Worm (Caenorhabditis elegans): ENCODE data around the gene tps-1.

The tps-1 gene

DNA sequence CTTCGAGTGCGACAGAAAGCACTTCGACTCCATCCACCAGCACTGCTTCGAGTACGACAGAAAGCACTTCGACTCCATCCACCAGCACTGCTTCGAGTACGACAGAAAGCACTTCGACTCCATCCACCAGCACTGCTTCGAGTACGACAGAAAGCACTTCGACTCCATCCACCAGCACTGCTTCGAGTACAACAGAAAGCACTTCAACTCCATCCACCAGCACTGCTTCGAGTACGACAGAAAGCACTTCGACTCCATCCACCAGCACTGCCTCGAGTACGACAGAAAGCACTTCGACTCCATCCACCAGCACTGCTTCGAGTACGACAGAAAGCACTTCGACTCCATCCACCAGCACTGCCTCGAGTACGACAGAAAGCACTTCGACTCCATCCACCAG lies 27.1 kb downstream of the tps-1 start:
- peak; percentile 53 for TF ChIP-seq lim-7 (GFP tag; IDR thresholded peaks at IDR 0.05)

DNA sequence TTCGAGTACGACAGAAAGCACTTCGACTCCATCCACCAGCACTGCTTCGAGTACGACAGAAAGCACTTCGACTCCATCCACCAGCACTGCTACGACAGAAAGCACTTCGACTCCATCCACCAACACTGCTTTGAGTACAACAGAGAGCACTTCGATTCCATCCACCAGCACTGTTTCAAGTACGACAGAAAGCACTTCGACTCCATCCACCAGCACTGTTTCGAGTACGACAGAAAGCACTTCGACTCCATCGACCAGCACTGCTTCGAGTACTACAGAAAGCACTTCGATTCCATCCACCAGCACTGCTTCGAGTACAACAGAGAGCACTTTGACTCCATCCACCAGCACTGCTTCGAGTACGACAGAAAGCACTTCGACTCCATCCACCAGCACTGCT lies 29.1 kb downstream of the tps-1 start:
- TF ChIP-seq D1046.2 (GFP tag; IDR thresholded peaks at IDR 0.05) (peak; percentile 72; the same call in 1 of the 2 replicates), F44E2.7 (GFP tag; IDR thresholded peaks at IDR 0.05) (peak; percentile 56; the same call in 1 of the 2 replicates), saeg-2 (GFP tag; IDR thresholded peaks at IDR 0.05) (0 out of 2 replicates have a peak, but pooled peaks have one; percentile 61), php-3 (GFP tag; IDR thresholded peaks at IDR 0.05) (peak; percentile 69), set-16 (GFP tag; IDR thresholded peaks at IDR 0.05) (peak; percentile 32; the same call in 1 of the 2 replicates), vab-7 (GFP tag; IDR thresholded peaks at IDR 0.05) (peak; percentile 29; the same call in 1 of the 2 replicates)

DNA sequence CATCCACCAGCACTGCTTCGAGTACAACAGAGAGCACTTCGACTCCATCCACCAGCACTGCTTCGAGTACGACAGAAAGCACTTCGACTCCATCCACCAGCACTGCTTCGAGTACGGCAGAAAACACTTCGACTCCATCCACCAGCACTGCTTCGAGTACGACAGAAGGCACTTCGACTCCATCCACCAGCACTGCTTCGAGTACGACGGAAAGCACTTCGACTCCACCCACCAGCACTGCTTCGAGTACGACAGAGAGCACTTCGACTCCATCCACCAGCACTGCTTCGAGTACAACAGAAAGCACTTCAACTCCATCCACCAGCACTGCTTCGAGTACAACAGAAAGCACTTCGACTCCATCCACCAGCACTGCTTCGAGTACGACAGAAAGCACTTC lies 29.7 kb downstream of the tps-1 start:
- TF ChIP-seq F44E2.7 (GFP tag; IDR thresholded peaks at IDR 0.05) (peak; percentile 84), dmd-8 (GFP tag; IDR thresholded peaks at IDR 0.05) (peak; percentile 79), egl-43 (GFP tag; IDR thresholded peaks at IDR 0.05) (peak; percentile 73), tag-97 (GFP tag; IDR thresholded peaks at IDR 0.05) (0 out of 2 replicates have a peak, but pooled peaks have one; percentile 60), ceh-44 (GFP tag; IDR thresholded peaks at IDR 0.05) (peak; percentile 2; the same call in 1 of the 2 replicates), set-16 (GFP tag; IDR thresholded peaks at IDR 0.05) (peak; percentile 60), ctbp-1 (GFP tag; IDR thresholded peaks at IDR 0.05) (0 out of 2 replicates have a peak, but pooled peaks have one; percentile 30), nhr-41 (GFP tag; IDR thresholded peaks at IDR 0.05) (peak; percentile 29; the same call in 1 of the 2 replicates), madf-5 (GFP tag; IDR thresholded peaks at IDR 0.05) (peak; percentile 29 to 71; a peak in 3 of 4 replicates), snpc-1.2 (GFP tag; IDR thresholded peaks at IDR 0.05) (peak; percentile 62; the same call in 1 of the 2 replicates), lim-7 (GFP tag; IDR thresholded peaks at IDR 0.05) (0 out of 2 replicates have a peak, but pooled peaks have one; percentile 61), Y75B8A.6 (GFP tag; IDR thresholded peaks at IDR 0.05) (0 out of 2 replicates have a peak, but pooled peaks have one; percentile 50), madf-9 (GFP tag; conservative IDR thresholded peaks at IDR 0.05) (peak; percentile 42; the same call in 1 of the 2 replicates), ZK337.2 (GFP tag; IDR thresholded peaks at IDR 0.05) (peak; percentile 50), D1046.2 (GFP tag; IDR thresholded peaks at IDR 0.05) (peak; percentile 71), saeg-2 (GFP tag; IDR thresholded peaks at IDR 0.05) (0 out of 2 replicates have a peak, but pooled peaks have one; percentile 41), mdt-29 (GFP tag; IDR thresholded peaks at IDR 0.05) (peak; percentile 56; the same call in 1 of the 2 replicates), dmd-9 (GFP tag; IDR thresholded peaks at IDR 0.05) (peak; percentile 9; the same call in 1 of the 2 replicates), php-3 (GFP tag; IDR thresholded peaks at IDR 0.05) (peak; percentile 26; the same call in 1 of the 2 replicates), nhr-42 (GFP tag; IDR thresholded peaks at IDR 0.05) (peak; percentile 53; the same call in 1 of the 2 replicates)

DNA sequence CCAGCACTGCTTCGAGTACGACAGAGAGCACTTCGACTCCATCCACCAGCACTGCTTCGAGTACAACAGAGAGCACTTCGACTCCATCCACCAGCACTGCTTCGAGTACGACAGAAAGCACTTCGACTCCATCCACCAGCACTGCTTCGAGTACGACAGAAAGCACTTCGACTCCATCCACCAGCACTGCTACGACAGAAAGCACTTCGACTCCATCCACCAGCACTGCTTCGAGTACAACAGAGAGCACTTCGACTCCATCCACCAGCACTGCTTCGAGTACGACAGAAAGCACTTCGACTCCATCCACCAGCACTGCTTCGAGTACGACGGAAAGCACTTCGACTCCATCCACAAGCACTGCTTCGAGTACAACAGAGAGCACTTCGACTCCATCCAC lies 31.8 kb downstream of the tps-1 start:
- peak; percentile 74; the same call in 1 of the 2 replicates for TF ChIP-seq nhr-42 (GFP tag; IDR thresholded peaks at IDR 0.05)
- TF ChIP-seq F26F4.8 (GFP tag; conservative IDR thresholded peaks at IDR 0.05), result peak; percentile 95
- 0 out of 2 replicates have a peak, but pooled peaks have one; percentile 9 for TF ChIP-seq ctbp-1 (GFP tag; IDR thresholded peaks at IDR 0.05)
- TF ChIP-seq madf-9 (GFP tag; conservative IDR thresholded peaks at IDR 0.05), result peak; percentile 82; the same call in 1 of the 2 replicates
- TF ChIP-seq zip-11 (GFP tag; IDR thresholded peaks at IDR 0.05), result peak; percentile 84; the same call in 1 of the 2 replicates
- TF ChIP-seq php-3 (GFP tag; IDR thresholded peaks at IDR 0.05), result peak; percentile 70
- peak; percentile 68; the same call in 1 of the 2 replicates for TF ChIP-seq saeg-2 (GFP tag; IDR thresholded peaks at IDR 0.05)
- TF ChIP-seq dmd-8 (GFP tag; IDR thresholded peaks at IDR 0.05), result peak; percentile 67; the same call in 1 of the 2 replicates
- TF ChIP-seq mxl-2 (GFP tag; conservative IDR thresholded peaks at IDR 0.05), result peak; percentile 90
- TF ChIP-seq set-16 (GFP tag; IDR thresholded peaks at IDR 0.05), result peak; percentile 62
- peak; percentile 92; the same call in 1 of the 2 replicates for TF ChIP-seq Y105C5A.15 (GFP tag; IDR thresholded peaks at IDR 0.05)
- peak; percentile 38; the same call in 1 of the 2 replicates for TF ChIP-seq tra-1 (GFP tag; IDR thresholded peaks at IDR 0.05)
- peak; percentile 92 for TF ChIP-seq ceh-44 (GFP tag; IDR thresholded peaks at IDR 0.05)
- peak; percentile 69; the same call in 1 of the 2 replicates for TF ChIP-seq snpc-1.2 (GFP tag; IDR thresholded peaks at IDR 0.05)
- peak; percentile 89 for TF ChIP-seq egl-43 (GFP tag; IDR thresholded peaks at IDR 0.05)
- peak; percentile 32; the same call in 1 of the 2 replicates for TF ChIP-seq T26A8.4 (GFP tag; IDR thresholded peaks at IDR 0.05)
- TF ChIP-seq lim-7 (GFP tag; IDR thresholded peaks at IDR 0.05), result peak; percentile 81
- peak; percentile 85 to 94; a peak in 3 of 4 replicates for TF ChIP-seq madf-5 (GFP tag; IDR thresholded peaks at IDR 0.05)
- TF ChIP-seq ceh-20 (GFP tag; IDR thresholded peaks at IDR 0.05), result peak; percentile 63; the same call in 1 of the 2 replicates
- 0 out of 2 replicates have a peak, but pooled peaks have one; percentile 82 for TF ChIP-seq tag-97 (GFP tag; IDR thresholded peaks at IDR 0.05)
- peak; percentile 95 for TF ChIP-seq F44E2.7 (GFP tag; IDR thresholded peaks at IDR 0.05)
- TF ChIP-seq dmd-9 (GFP tag; IDR thresholded peaks at IDR 0.05), result peak; percentile 82; the same call in 1 of the 2 replicates
- peak; percentile 74 for TF ChIP-seq vab-7 (GFP tag; IDR thresholded peaks at IDR 0.05)
- TF ChIP-seq arid-1 (GFP tag; conservative IDR thresholded peaks at IDR 0.05), result peak; percentile 72
- TF ChIP-seq D1046.2 (GFP tag; IDR thresholded peaks at IDR 0.05), result peak; percentile 79; the same call in 1 of the 2 replicates

Data from whole organism, L4 larva.